Fruit fly (Drosophila melanogaster): ENCODE data around the gene Mst87F.
A peak's percentile ranks its signal among the peaks of the same experiment; 100 is the strongest.

The Mst87F gene

DNA sequence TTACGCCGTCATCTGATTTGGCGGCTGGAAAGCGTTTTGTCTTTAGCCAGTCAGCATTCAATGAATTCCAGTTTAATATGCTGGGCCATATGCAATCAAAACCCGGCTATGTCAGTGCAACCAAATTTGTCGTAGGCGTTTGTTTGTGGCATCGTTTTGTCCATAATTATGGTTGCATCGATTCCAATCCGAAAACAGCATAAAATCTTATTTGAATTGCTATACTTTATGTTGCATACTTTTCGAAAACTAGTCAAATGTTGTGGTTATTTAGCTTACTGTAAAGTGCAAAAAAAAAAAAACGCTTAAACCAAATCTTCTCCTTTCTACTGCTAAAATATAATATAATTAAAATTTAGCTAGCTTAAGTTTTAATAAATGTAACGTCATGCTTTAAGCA is 14.7 kb upstream of the Mst87F start:
- TF ChIP-seq Dfd (GFP tag; optimal IDR thresholded peaks at IDR 0.05) (no peak), CG9705 (GFP tag; optimal IDR thresholded peaks at IDR 0.05) (no peak), foxo (GFP tag; optimal IDR thresholded peaks at IDR 0.05) (no peak), jim (GFP tag; optimal IDR thresholded peaks at IDR 0.05) (no peak)

DNA sequence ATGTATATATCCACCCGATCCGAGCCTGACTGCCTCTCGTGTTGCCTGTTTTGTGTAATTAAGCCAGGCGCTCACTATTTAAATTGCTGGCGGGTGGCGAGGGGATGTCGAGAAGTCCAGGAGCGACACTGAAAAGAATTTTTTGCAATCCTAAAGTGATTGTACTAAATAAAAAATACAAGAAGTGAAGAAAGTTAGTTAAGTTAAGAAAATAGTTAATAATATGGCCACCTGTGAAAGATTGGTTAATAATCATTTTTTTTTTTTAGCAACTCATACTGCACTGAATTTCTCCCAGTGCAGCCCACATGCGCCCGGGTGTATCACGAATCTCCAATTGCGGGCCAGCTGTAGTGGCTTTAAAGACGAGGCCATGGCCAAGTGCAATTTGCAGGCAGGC is 13.1 kb upstream of the Mst87F start:
- TF ChIP-seq GATAd (GFP tag; optimal IDR thresholded peaks at IDR 0.05) (peak; percentile 24), OdsH (GFP tag; optimal IDR thresholded peaks at IDR 0.05) (peak; percentile 62), lola (GFP tag; optimal IDR thresholded peaks at IDR 0.05) (no peak), Dfd (GFP tag; optimal IDR thresholded peaks at IDR 0.05) (no peak), Myc (optimal IDR thresholded peaks at IDR 0.05) (no peak), CG9705 (GFP tag; optimal IDR thresholded peaks at IDR 0.05) (peak; percentile 21), Hr78 (GFP tag; optimal IDR thresholded peaks at IDR 0.05) (no peak), psq (GFP tag; optimal IDR thresholded peaks at IDR 0.05) (peak; percentile 55), ey (GFP tag; optimal IDR thresholded peaks at IDR 0.05) (peak; percentile 65), HLH106 (tag; optimal IDR thresholded peaks at IDR 0.05) (peak; percentile 63), sage (GFP tag; optimal IDR thresholded peaks at IDR 0.05) (no peak), h (GFP tag; optimal IDR thresholded peaks at IDR 0.05) (peak; percentile 80), Rel (GFP tag; optimal IDR thresholded peaks at IDR 0.05) (no peak), Rel (tag; optimal IDR thresholded peaks at IDR 0.05) (no peak), rgr (GFP tag; optimal IDR thresholded peaks at IDR 0.05) (peak; percentile 73), woc (GFP tag; optimal IDR thresholded peaks at IDR 0.05) (peak; percentile 28), Sp1 (GFP tag; optimal IDR thresholded peaks at IDR 0.05) (peak; percentile 66), Vsx2 (GFP tag; optimal IDR thresholded peaks at IDR 0.05; ENCODE audit: partially characterized antibody) (no peak), jim (GFP tag; optimal IDR thresholded peaks at IDR 0.05) (no peak), CrebA (GFP tag; optimal IDR thresholded peaks at IDR 0.05; ENCODE audit: borderline replicate concordance) (no peak), Dif (GFP tag; optimal IDR thresholded peaks at IDR 0.05; ENCODE audit: partially characterized antibody) (no peak), N (GFP tag; optimal IDR thresholded peaks at IDR 0.05) (no peak), dl (GFP tag; optimal IDR thresholded peaks at IDR 0.05; ENCODE audit: insufficient read depth in 1 of 2, partially characterized antibody in 2 of 2) (no peak), Jra (GFP tag; optimal IDR thresholded peaks at IDR 0.05) (peak; percentile 15), usp (GFP tag; optimal IDR thresholded peaks at IDR 0.05) (no peak), sv (GFP tag; optimal IDR thresholded peaks at IDR 0.05) (no peak), tai (GFP tag; optimal IDR thresholded peaks at IDR 0.05) (no peak), Hr83 (GFP tag; optimal IDR thresholded peaks at IDR 0.05; ENCODE audit: poor library complexity, severe bottlenecking) (no peak), Mio (GFP tag; optimal IDR thresholded peaks at IDR 0.05) (no peak), fru (GFP tag; optimal IDR thresholded peaks at IDR 0.05) (peak; percentile 65), brk (GFP tag; optimal IDR thresholded peaks at IDR 0.05) (peak; percentile 7), br (GFP tag; optimal IDR thresholded peaks at IDR 0.05) (peak; percentile 61), dmrt93B (GFP tag; optimal IDR thresholded peaks at IDR 0.05) (peak; percentile 6), pan (optimal IDR thresholded peaks at IDR 0.05) (no peak), foxo (GFP tag; optimal IDR thresholded peaks at IDR 0.05) (peak in 1 of 2 experiments; percentile 68), dsf (GFP tag; optimal IDR thresholded peaks at IDR 0.05; ENCODE audit: borderline replicate concordance) (no peak), Hnf4 (GFP tag; optimal IDR thresholded peaks at IDR 0.05) (peak; percentile 39), Abd-B (GFP tag; optimal IDR thresholded peaks at IDR 0.05) (no peak), CG32264 (GFP tag; optimal IDR thresholded peaks at IDR 0.05) (no peak)

dm6 chr3R:13839883-13840412 is 12.1 kb upstream of the Mst87F start, which contains the start of gene CG31495:
Gene CG31495, minus strand, starts transcription at chr3R:13839934.
- TF ChIP-seq CG32264 (GFP tag; optimal IDR thresholded peaks at IDR 0.05) (no peak), foxo (GFP tag; optimal IDR thresholded peaks at IDR 0.05) (no peak), CG9705 (GFP tag; optimal IDR thresholded peaks at IDR 0.05) (no peak), Hr78 (GFP tag; optimal IDR thresholded peaks at IDR 0.05) (peak; percentile 41), lola (GFP tag; optimal IDR thresholded peaks at IDR 0.05) (no peak), ey (GFP tag; optimal IDR thresholded peaks at IDR 0.05) (no peak), Vsx2 (GFP tag; optimal IDR thresholded peaks at IDR 0.05; ENCODE audit: partially characterized antibody) (peak; percentile 42), GATAd (GFP tag; optimal IDR thresholded peaks at IDR 0.05) (peak; percentile 4), Hnf4 (GFP tag; optimal IDR thresholded peaks at IDR 0.05) (peak; percentile 44), sv (GFP tag; optimal IDR thresholded peaks at IDR 0.05) (no peak), HLH106 (tag; optimal IDR thresholded peaks at IDR 0.05) (peak; percentile 20), Hr83 (GFP tag; optimal IDR thresholded peaks at IDR 0.05; ENCODE audit: poor library complexity, severe bottlenecking) (no peak), dsf (GFP tag; optimal IDR thresholded peaks at IDR 0.05; ENCODE audit: borderline replicate concordance) (no peak), Rel (GFP tag; optimal IDR thresholded peaks at IDR 0.05) (no peak), Rel (tag; optimal IDR thresholded peaks at IDR 0.05) (no peak), brk (GFP tag; optimal IDR thresholded peaks at IDR 0.05) (peak; percentile 41), Abd-B (GFP tag; optimal IDR thresholded peaks at IDR 0.05) (no peak), N (GFP tag; optimal IDR thresholded peaks at IDR 0.05) (peak; percentile 67), psq (GFP tag; optimal IDR thresholded peaks at IDR 0.05) (no peak), woc (GFP tag; optimal IDR thresholded peaks at IDR 0.05) (no peak)
